Worm (Caenorhabditis elegans) whole organism, L1 larva: ENCODE results near the gene hum-2.

Experiments used
- ama-1 ChIP-seq: fragments of 150-350 bp; optimal IDR thresholded peaks from 2 replicates; lab custom pipeline; 2014
- blmp-1 ChIP-seq: fragments of 150-350 bp; optimal IDR thresholded peaks from 2 replicates; lab custom pipeline; 2014; ENCODE audit warnings: missing biosample characterization, missing genetic modification characterization
- ces-1 ChIP-seq: fragments of 150-350 bp; optimal IDR thresholded peaks from 2 replicates; lab custom pipeline; 2014; ENCODE audit warnings: missing biosample characterization, missing genetic modification reagents, missing genetic modification characterization
- dsc-1 ChIP-seq: sonication (generic microtip); optimal IDR thresholded peaks from 2 replicates; lab custom pipeline; 2016; ENCODE audit warnings: mild to moderate bottlenecking, missing genetic modification characterization, missing compliant biosample characterization
- lir-3 ChIP-seq: sonication (generic microtip); optimal IDR thresholded peaks from 2 replicates; lab custom pipeline; 2016; ENCODE audit warnings: mild to moderate bottlenecking, missing genetic modification characterization, moderate library complexity, missing compliant biosample characterization; ENCODE audit not compliant: poor library complexity
- nhr-71 ChIP-seq: sonication (generic microtip); optimal IDR thresholded peaks from 2 replicates; lab custom pipeline; 2016; ENCODE audit warnings: mild to moderate bottlenecking, missing genetic modification characterization, moderate library complexity, missing compliant biosample characterization
- nhr-77 ChIP-seq: fragments of 150-350 bp; optimal IDR thresholded peaks from 2 replicates; lab custom pipeline; 2014; ENCODE audit warnings: missing biosample characterization, missing genetic modification characterization
- pax-3 ChIP-seq: fragments of 200-800 bp; sonication (Bioruptor generic); optimal IDR thresholded peaks from 2 replicates; lab custom pipeline; 2018; ENCODE audit warnings: mild to moderate bottlenecking, missing genetic modification characterization, moderate library complexity, missing compliant biosample characterization
- pqm-1 ChIP-seq: sonication (generic microtip); optimal IDR thresholded peaks from 3 replicates; lab custom pipeline; 2017; ENCODE audit warnings: missing biosample characterization, missing genetic modification characterization
- tbx-2 ChIP-seq: sonication (generic microtip); optimal IDR thresholded peaks from 2 replicates; lab custom pipeline; 2016; ENCODE audit warnings: missing genetic modification characterization, missing compliant biosample characterization
- ztf-11 ChIP-seq, 2 experiments: sonication (generic microtip); optimal IDR thresholded peaks; 2 replicates each; lab custom pipeline; 2016 to 2017; ENCODE audit warnings: missing genetic modification characterization in 2 of 2, missing biosample characterization in 1 of 2, missing compliant biosample characterization in 1 of 2
- ztf-4 ChIP-seq: fragments of 150-350 bp; optimal IDR thresholded peaks from 2 replicates; lab custom pipeline; 2014; ENCODE audit warnings: missing biosample characterization, missing genetic modification characterization

DNA sequence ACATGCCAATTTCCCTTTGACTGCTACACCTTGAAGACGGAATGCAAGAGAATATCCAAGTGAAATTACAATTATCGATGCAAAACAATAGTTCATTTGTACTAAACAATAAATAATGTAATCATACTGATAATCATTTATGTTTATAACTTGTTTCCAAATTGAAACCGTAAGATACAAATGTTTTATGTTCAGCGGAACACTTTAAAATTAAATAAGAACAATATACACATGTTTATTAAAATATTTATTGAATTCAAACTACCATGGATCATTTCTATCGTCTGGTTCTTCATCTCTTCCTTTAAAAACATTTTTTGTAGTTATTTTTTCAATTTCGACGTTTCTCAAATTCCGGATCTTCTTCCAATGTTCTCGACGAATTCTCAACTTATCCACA lies 30.6 kb upstream of the hum-2 start, which contains the start of gene ttr-40:
- no peak for TF ChIP-seq pax-3 (tag; lab: Kevin White, UChicago)
- no peak for TF ChIP-seq tbx-2 (tag; lab: Kevin White, UChicago)
- no peak for TF ChIP-seq nhr-71 (tag; lab: Kevin White, UChicago)
- TF ChIP-seq pqm-1 (tag; lab: Kevin White, UChicago), result no peak
- no peak for TF ChIP-seq nhr-77 (tag; lab: Kevin White, UChicago)
- no peak for TF ChIP-seq ztf-4 (tag; lab: Kevin White, UChicago)
- no peak for TF ChIP-seq ama-1 (lab: Kevin White, UChicago)
- no peak for TF ChIP-seq dsc-1
- TF ChIP-seq ztf-11 (tag; optimal IDR thresholded peaks at IDR 0.05; lab: Kevin White, UChicago), result no peak
- no peak for TF ChIP-seq lir-3 (tag; lab: Kevin White, UChicago)
- no peak for TF ChIP-seq ces-1 (GFP tag; lab: Kevin White, UChicago)
- TF ChIP-seq blmp-1, result no peak
